Fruit fly (Drosophila melanogaster): ENCODE data around the gene CG15760.

CG15760 gene

DNA sequence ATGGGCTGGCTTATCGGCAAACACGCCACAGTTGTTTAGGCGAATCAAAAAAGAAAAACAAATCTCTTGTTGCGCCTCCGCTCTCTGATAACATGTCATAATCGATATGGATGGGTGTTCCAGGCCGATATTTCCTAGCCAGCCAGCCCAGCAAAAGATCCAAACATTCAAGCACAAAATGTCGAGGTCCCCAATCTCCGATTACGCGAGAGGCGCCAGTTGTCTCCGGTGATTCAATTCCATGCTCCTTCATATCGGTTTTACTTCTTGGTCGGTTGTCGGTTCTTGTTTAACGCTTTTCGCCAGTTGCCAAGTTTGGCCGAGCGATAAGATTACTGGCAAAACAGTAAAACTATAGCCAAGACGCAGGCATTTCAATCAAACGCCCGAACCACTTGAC, 23.3 kb upstream of the CG15760 start:
- TF ChIP-seq sens (GFP tag), result peak; percentile 21
- peak; percentile 71 for TF ChIP-seq CG34376 (GFP tag; optimal IDR thresholded peaks at IDR 0.05)
- TF ChIP-seq exex (tag; optimal IDR thresholded peaks at IDR 0.05), result peak; percentile 90
- peak; percentile 42 for TF ChIP-seq mirr (GFP tag; optimal IDR thresholded peaks at IDR 0.05)
- no peak for TF ChIP-seq Sin3A (optimal IDR thresholded peaks at IDR 0.05)
- peak in 1 of 2 experiments; percentile 11 for TF ChIP-seq Pdp1 (GFP tag; optimal IDR thresholded peaks at IDR 0.05)
- peak; percentile 48 for TF ChIP-seq Med (GFP tag)
- no peak for TF ChIP-seq D19B (GFP tag; optimal IDR thresholded peaks at IDR 0.05)
- peak; percentile 61 for TF ChIP-seq sug (tag; optimal IDR thresholded peaks at IDR 0.05)
- peak; percentile 19 for TF ChIP-seq CG18599 (GFP tag; optimal IDR thresholded peaks at IDR 0.05)

DNA sequence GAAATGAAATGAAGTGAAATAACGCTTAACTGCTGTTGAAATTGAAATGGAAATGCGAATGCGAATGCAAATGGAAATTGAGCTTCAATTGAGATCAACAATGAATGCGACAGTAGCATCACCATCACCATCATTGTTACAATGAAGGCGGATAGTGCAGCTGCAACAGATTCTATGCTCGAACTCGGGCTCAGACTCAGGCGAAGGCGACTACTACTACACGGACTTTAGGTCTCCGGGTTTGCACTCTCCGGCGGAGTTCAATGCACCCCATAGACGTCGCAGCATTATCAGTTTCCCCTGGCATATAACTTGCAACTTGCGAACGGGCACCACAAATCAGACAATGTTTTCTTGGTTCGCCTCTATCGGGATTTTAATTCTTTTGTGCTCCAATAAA, 20.7 kb upstream of the CG15760 start:
- TF ChIP-seq ash1 (GFP tag; optimal IDR thresholded peaks at IDR 0.05) (no peak), bigmax (GFP tag; optimal IDR thresholded peaks at IDR 0.05) (no peak), CG9797 (GFP tag; optimal IDR thresholded peaks at IDR 0.05) (no peak), ssp (GFP tag; IDR thresholded peaks at IDR 0.05) (no peak), dati (GFP tag; IDR thresholded peaks at IDR 0.05) (no peak), phol (tag; optimal IDR thresholded peaks at IDR 0.05) (no peak), pnt (GFP tag; optimal IDR thresholded peaks at IDR 0.05) (no peak), CG1792 (GFP tag; optimal IDR thresholded peaks at IDR 0.05) (no peak), sima (GFP tag; optimal IDR thresholded peaks at IDR 0.05) (no peak), E2f2 (GFP tag; IDR thresholded peaks at IDR 0.05) (no peak), CG6854 (GFP tag; optimal IDR thresholded peaks at IDR 0.05) (no peak), CG4360 (GFP tag; IDR thresholded peaks at IDR 0.05) (no peak), crp (GFP tag; optimal IDR thresholded peaks at IDR 0.05) (no peak), pros (GFP tag; optimal IDR thresholded peaks at IDR 0.05) (no peak), CG17359 (tag; optimal IDR thresholded peaks at IDR 0.05) (no peak), ind (GFP tag; optimal IDR thresholded peaks at IDR 0.05) (no peak), CG11504 (tag; optimal IDR thresholded peaks at IDR 0.05) (no peak), CG18619 (GFP tag; optimal IDR thresholded peaks at IDR 0.05) (no peak)

DNA sequence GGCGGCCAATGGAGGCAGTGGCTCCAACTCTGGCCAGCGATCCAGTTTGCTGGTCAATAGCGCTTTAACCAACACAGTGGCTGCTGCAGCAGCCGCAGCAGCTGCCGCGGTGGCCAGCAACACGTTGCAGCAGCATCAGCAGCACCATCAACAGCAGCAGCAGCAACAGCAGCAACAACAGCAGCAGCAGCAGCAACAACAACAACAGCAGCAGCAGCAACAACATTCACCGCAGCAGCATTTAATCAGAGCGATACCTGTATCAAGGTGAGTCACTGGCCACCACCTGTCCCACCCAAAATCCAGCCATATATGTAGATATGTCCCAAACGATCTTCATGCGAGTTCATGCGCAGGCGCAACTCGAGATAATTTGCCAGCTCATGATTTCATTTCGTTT, 19.7 kb upstream of the CG15760 start:
- TF ChIP-seq Nf-YC (tag; optimal IDR thresholded peaks at IDR 0.05) (no peak), Camta (GFP tag; optimal IDR thresholded peaks at IDR 0.05) (no peak), Antp (GFP tag; optimal IDR thresholded peaks at IDR 0.05) (no peak), CG8281 (tag; optimal IDR thresholded peaks at IDR 0.05) (no peak), CG9817 (tag; optimal IDR thresholded peaks at IDR 0.05) (no peak), row (GFP tag; IDR thresholded peaks at IDR 0.05) (peak; percentile 10; the same call in 1 of the 3 replicates), CG9215 (GFP tag; IDR thresholded peaks at IDR 0.05) (no peak), ssp (GFP tag; IDR thresholded peaks at IDR 0.05) (no peak), CG14965 (GFP tag; optimal IDR thresholded peaks at IDR 0.05; ENCODE audit: borderline replicate concordance) (no peak), pzg (GFP tag; optimal IDR thresholded peaks at IDR 0.05) (no peak), CG4360 (GFP tag; IDR thresholded peaks at IDR 0.05) (peak; percentile 52), Ets65A (GFP tag) (peak; percentile 52), Tbp (GFP tag; optimal IDR thresholded peaks at IDR 0.05) (no peak), psq (GFP tag; optimal IDR thresholded peaks at IDR 0.05) (no peak), vvl (GFP tag; IDR thresholded peaks at IDR 0.05) (0 out of 2 replicates have a peak, but pooled peaks have one; percentile 51), wor (GFP tag; IDR thresholded peaks at IDR 0.05) (no peak), bsh (GFP tag; optimal IDR thresholded peaks at IDR 0.05) (no peak)
